Fruit fly (Drosophila melanogaster) whole organism, embryonic: ENCODE results near the gene CG16953.
A peak's percentile ranks its signal among the peaks of the same experiment; 100 is the strongest.

Experiments
- BEAF-32 ChIP-seq: fragments of 200-800 bp; sonication (Bioruptor generic); optimal IDR thresholded peaks from 3 replicates; lab custom pipeline; 2017; ENCODE audit warnings: missing biosample characterization, missing genetic modification characterization, mild to moderate bottlenecking, moderate library complexity, missing genetic modification reagents
- BtbVII ChIP-seq: fragments of 200-800 bp; sonication (Bioruptor generic); optimal IDR thresholded peaks from 3 replicates; lab custom pipeline; 2017; ENCODE audit warnings: missing biosample characterization, mild to moderate bottlenecking, missing genetic modification characterization
- C15 ChIP-seq: fragments of 200-800 bp; sonication (Bioruptor generic); IDR thresholded peaks from 3 replicates; pipeline ENCODE4 v1.3.6; 2022; ENCODE audit warnings: missing biosample characterization, missing genetic modification characterization
- CG10565 ChIP-seq: fragments of 200-800 bp; sonication (Bioruptor generic); optimal IDR thresholded peaks from 3 replicates; lab custom pipeline; 2016; ENCODE audit warnings: missing biosample characterization, mild to moderate bottlenecking, missing genetic modification characterization
- CG10959 ChIP-seq: fragments of 200-800 bp; sonication (Bioruptor generic); IDR thresholded peaks from 2 replicates; pipeline ENCODE4 v1.3.6; 2022; ENCODE audit warnings: missing biosample characterization, missing genetic modification characterization
- CG12071 ChIP-seq: fragments of 200-800 bp; sonication (Bioruptor generic); optimal IDR thresholded peaks from 3 replicates; lab custom pipeline; 2018; ENCODE audit warnings: missing biosample characterization, mild to moderate bottlenecking, missing genetic modification characterization
- CG14014 ChIP-seq: fragments of 200-800 bp; sonication (Bioruptor generic); IDR thresholded peaks from 2 replicates; pipeline ENCODE4 v1.3.6; 2022; ENCODE audit warnings: missing biosample characterization, missing genetic modification characterization
- CG15269 ChIP-seq: fragments of 200-800 bp; sonication (Bioruptor generic); optimal IDR thresholded peaks from 2 replicates; lab custom pipeline; 2018; ENCODE audit warnings: missing biosample characterization, mild to moderate bottlenecking, missing genetic modification characterization, moderate library complexity
- CG1602 ChIP-seq: fragments of 200-800 bp; sonication (Bioruptor generic); optimal IDR thresholded peaks from 3 replicates; lab custom pipeline; 2016; ENCODE audit warnings: missing biosample characterization, missing genetic modification characterization
- CG16815 ChIP-seq: fragments of 200-800 bp; sonication (Bioruptor generic); optimal IDR thresholded peaks from 3 replicates; lab custom pipeline; 2017; ENCODE audit warnings: missing biosample characterization, mild to moderate bottlenecking, missing genetic modification characterization
- CG17568 ChIP-seq: fragments of 200-800 bp; sonication (Bioruptor generic); optimal IDR thresholded peaks from 2 replicates; lab custom pipeline; 2018; ENCODE audit warnings: missing biosample characterization, mild to moderate bottlenecking, missing genetic modification characterization, moderate library complexity
- CG2120 ChIP-seq: fragments of 200-800 bp; sonication (Bioruptor generic); optimal IDR thresholded peaks from 3 replicates; lab custom pipeline; 2016; ENCODE audit warnings: missing biosample characterization, missing genetic modification characterization
- CG33213 ChIP-seq: fragments of 200-800 bp; sonication (Bioruptor generic); optimal IDR thresholded peaks from 3 replicates; lab custom pipeline; 2016; ENCODE audit warnings: missing biosample characterization, missing genetic modification characterization
- CG3847 ChIP-seq: fragments of 200-800 bp; sonication (Bioruptor generic); IDR thresholded peaks from 2 replicates; pipeline ENCODE4 v1.3.6; 2022; ENCODE audit warnings: missing biosample characterization, missing genetic modification characterization
- CG6689 ChIP-seq: fragments of 200-800 bp; sonication (Bioruptor generic); IDR thresholded peaks from 2 replicates; pipeline ENCODE4 v1.3.6; 2022; ENCODE audit warnings: missing biosample characterization, missing genetic modification characterization
- CG6854 ChIP-seq: fragments of 200-800 bp; sonication (Bioruptor generic); optimal IDR thresholded peaks from 3 replicates; lab custom pipeline; 2017; ENCODE audit warnings: missing biosample characterization, mild to moderate bottlenecking, missing genetic modification characterization
- CG9437 ChIP-seq: fragments of 200-800 bp; sonication (Bioruptor generic); optimal IDR thresholded peaks from 2 replicates; lab custom pipeline; 2018; ENCODE audit warnings: missing biosample characterization, mild to moderate bottlenecking, missing genetic modification characterization
- CG9876 ChIP-seq: fragments of 200-800 bp; sonication (Bioruptor generic); optimal IDR thresholded peaks from 2 replicates; lab custom pipeline; 2016; ENCODE audit warnings: missing biosample characterization, missing genetic modification characterization
- D19B ChIP-seq: fragments of 200-800 bp; sonication (Bioruptor generic); optimal IDR thresholded peaks from 2 replicates; lab custom pipeline; 2017; ENCODE audit warnings: missing biosample characterization, mild to moderate bottlenecking, missing genetic modification characterization
- Drgx ChIP-seq: fragments of 200-800 bp; sonication (Bioruptor generic); IDR thresholded peaks from 2 replicates; pipeline ENCODE4 v1.3.6; 2022; ENCODE audit warnings: missing biosample characterization, missing genetic modification characterization
- Fer1 ChIP-seq: fragments of 200-800 bp; sonication (Bioruptor generic); optimal IDR thresholded peaks from 2 replicates; lab custom pipeline; 2017; ENCODE audit warnings: missing biosample characterization, mild to moderate bottlenecking, missing genetic modification characterization
- Hr51 ChIP-seq, 2 experiments: fragments of 200-800 bp; sonication (Bioruptor generic); optimal IDR thresholded peaks; 2 replicates in 1 of 2; 3 replicates in 1 of 2; lab custom pipeline; 2016 to 2018; ENCODE audit warnings: missing biosample characterization in 2 of 2, missing genetic modification characterization in 2 of 2, mild to moderate bottlenecking in 1 of 2, moderate library complexity in 1 of 2
- Neu2 ChIP-seq: fragments of 200-800 bp; sonication (Bioruptor generic); optimal IDR thresholded peaks from 3 replicates; lab custom pipeline; 2016; ENCODE audit warnings: missing biosample characterization, missing genetic modification characterization, borderline replicate concordance
- Nf-YB ChIP-seq: fragments of 200-800 bp; sonication (Bioruptor generic); optimal IDR thresholded peaks from 3 replicates; lab custom pipeline; 2019; ENCODE audit warnings: missing biosample characterization, mild to moderate bottlenecking, missing genetic modification characterization, moderate library complexity
- NfI ChIP-seq: fragments of 200-800 bp; sonication (Bioruptor generic); optimal IDR thresholded peaks from 3 replicates; lab custom pipeline; 2018; ENCODE audit warnings: missing biosample characterization, mild to moderate bottlenecking, missing genetic modification characterization, moderate library complexity
- Tbp ChIP-seq: fragments of >200 bp; optimal IDR thresholded peaks from 2 replicates; lab custom pipeline; 2018; ENCODE audit warnings: missing biosample characterization, missing genetic modification characterization
- al ChIP-seq: fragments of 200-800 bp; sonication (Bioruptor generic); IDR thresholded peaks from 2 replicates; pipeline ENCODE4 v1.3.6; 2022; ENCODE audit warnings: missing biosample characterization, missing genetic modification characterization
- amos ChIP-seq: fragments of 200-800 bp; sonication (Bioruptor generic); IDR thresholded peaks from 2 replicates; pipeline ENCODE4 v1.3.6; 2022; ENCODE audit warnings: missing biosample characterization, missing genetic modification characterization; ENCODE audit not compliant: partially characterized antibody
- aop ChIP-seq: fragments of 200-800 bp; sonication (Bioruptor generic); IDR thresholded peaks from 2 replicates; pipeline ENCODE4 v1.3.6; 2022; ENCODE audit warnings: missing biosample characterization, missing genetic modification characterization
- bsh ChIP-seq, 2 experiments: fragments of 200-800 bp; sonication (Bioruptor generic); optimal IDR thresholded peaks; 2 replicates each; lab custom pipeline; 2017 to 2018; ENCODE audit warnings: mild to moderate bottlenecking in 2 of 2, missing biosample characterization in 2 of 2, missing genetic modification characterization in 2 of 2, moderate library complexity in 1 of 2
- btn ChIP-seq: fragments of 200-800 bp; sonication (Bioruptor generic); optimal IDR thresholded peaks from 2 replicates; lab custom pipeline; 2016; ENCODE audit warnings: missing biosample characterization, missing genetic modification characterization
- cwo ChIP-seq: fragments of 200-800 bp; sonication (Bioruptor generic); optimal IDR thresholded peaks from 3 replicates; lab custom pipeline; 2017; ENCODE audit warnings: missing biosample characterization, missing genetic modification characterization, mild to moderate bottlenecking, moderate library complexity, missing genetic modification reagents
- dimm ChIP-seq: fragments of 200-800 bp; sonication (Bioruptor generic); IDR thresholded peaks from 2 replicates; pipeline ENCODE4 v1.3.6; 2022; ENCODE audit warnings: missing biosample characterization, missing genetic modification characterization
- gsb ChIP-seq: fragments of 200-800 bp; sonication (Bioruptor generic); IDR thresholded peaks from 2 replicates; pipeline ENCODE4 v1.3.6; 2022; ENCODE audit warnings: missing biosample characterization, missing genetic modification characterization
- klu ChIP-seq: fragments of 200-800 bp; sonication (Bioruptor generic); IDR thresholded peaks from 2 replicates; pipeline ENCODE4 v1.3.6; 2022; ENCODE audit warnings: missing biosample characterization, missing genetic modification characterization
- kni ChIP-seq: fragments of 200-800 bp; sonication (Bioruptor generic); optimal IDR thresholded peaks from 3 replicates; lab custom pipeline; 2017; ENCODE audit warnings: mild to moderate bottlenecking, missing biosample characterization, missing genetic modification reagents, missing genetic modification characterization
- lab ChIP-seq: fragments of 200-800 bp; sonication (Bioruptor generic); optimal IDR thresholded peaks from 3 replicates; lab custom pipeline; 2017; ENCODE audit warnings: missing biosample characterization, missing genetic modification characterization, mild to moderate bottlenecking, moderate library complexity, missing genetic modification reagents
- lov ChIP-seq, 2 experiments: fragments of 200-800 bp in 1 of 2; fragments of >200 bp in 1 of 2; sonication (Bioruptor generic) in 1 of 2; IDR thresholded peaks in 1 of 2; optimal IDR thresholded peaks in 1 of 2; 2 replicates in 1 of 2; 3 replicates in 1 of 2; pipeline versions ENCODE4 v1.3.6 to Lab custom; 2017 to 2022; ENCODE audit warnings: missing biosample characterization in 1 of 2, missing genetic modification characterization in 1 of 2
- maf-S ChIP-seq: fragments of 200-800 bp; sonication (Bioruptor generic); optimal IDR thresholded peaks from 2 replicates; lab custom pipeline; 2016; ENCODE audit warnings: missing biosample characterization, missing genetic modification characterization
- odd ChIP-seq: fragments of 200-800 bp; sonication (Bioruptor generic); optimal IDR thresholded peaks from 2 replicates; lab custom pipeline; 2017; ENCODE audit warnings: missing biosample characterization, mild to moderate bottlenecking, missing genetic modification characterization
- pan ChIP-seq, 4 experiments: fragments of >200 bp in 3 of 4; fragments of 200-800 bp in 1 of 4; sonication (Bioruptor generic) in 1 of 4; optimal IDR thresholded peaks in 3 of 4; IDR thresholded peaks in 1 of 4; 2 replicates each; pipeline versions ENCODE4 v1.3.6 to Lab custom; 2017 to 2022; ENCODE audit warnings: missing biosample characterization in 2 of 4, missing genetic modification characterization in 2 of 4, mixed read lengths in 1 of 4
- sens ChIP-seq: fragments of 200-800 bp; sonication (Bioruptor generic); peaks from one replicate; lab custom pipeline; 2016; ENCODE audit warnings: missing biosample characterization, missing genetic modification characterization
- tna ChIP-seq: fragments of 200-800 bp; sonication (Bioruptor generic); IDR thresholded peaks from 2 replicates; pipeline ENCODE4 v1.3.6; 2022; ENCODE audit warnings: missing biosample characterization, missing genetic modification characterization; ENCODE audit not compliant: partially characterized antibody
- toy ChIP-seq: fragments of 200-800 bp; sonication (Bioruptor generic); IDR thresholded peaks from 2 replicates; pipeline ENCODE4 v1.3.6; 2022; ENCODE audit warnings: missing biosample characterization, missing genetic modification characterization
- trem ChIP-seq: fragments of 200-800 bp; optimal IDR thresholded peaks from 3 replicates; lab custom pipeline; 2019; ENCODE audit warnings: missing biosample characterization, mild to moderate bottlenecking, missing genetic modification characterization, moderate library complexity
- ttk ChIP-seq: fragments of 200-800 bp; sonication (Bioruptor generic); IDR thresholded peaks from 2 replicates; pipeline ENCODE4 v2.1.2; 2022; ENCODE audit warnings: missing biosample characterization, missing genetic modification characterization
- usp ChIP-seq: fragments of >200 bp; optimal IDR thresholded peaks from 2 replicates; lab custom pipeline; 2017; ENCODE audit warnings: missing biosample characterization, missing genetic modification characterization
- z ChIP-seq: fragments of 200-800 bp; sonication (Bioruptor generic); IDR thresholded peaks from 3 replicates; pipeline ENCODE4 v1.3.6; 2022; ENCODE audit warnings: missing biosample characterization, missing genetic modification characterization

CG16953 gene

dm6 chr3R:20549855-20550603, 35.6 kb downstream of the CG16953 start (continued):
- TF ChIP-seq CG17568 (GFP tag; lab: Kevin White, UChicago) (peak; percentile 74), D19B (GFP tag; lab: Kevin White, UChicago) (peak; percentile 64), klu (GFP tag; lab: Robert Waterston, UW) (peak; percentile 71), dimm (GFP tag; lab: Robert Waterston, UW) (peak; percentile 50), NfI (GFP tag; lab: Kevin White, UChicago) (peak; percentile 88), cwo (peak; percentile 92), Fer1 (GFP tag; lab: Kevin White, UChicago) (peak; percentile 92), usp (GFP tag; lab: Kevin White, UChicago) (no peak), Nf-YB (GFP tag; lab: Kevin White, UChicago) (peak; percentile 54), al (peak; percentile 75), pan (optimal IDR thresholded peaks at IDR 0.05; lab: Kevin White, UChicago) (no peak), pan (GFP tag; optimal IDR thresholded peaks at IDR 0.05 in 1 of 2, IDR thresholded peaks at IDR 0.05 in 1 of 2) (peak in 1 of 2 experiments; percentile 77), Tbp (no peak), CG3847 (peak; percentile 81), trem (tag; lab: Kevin White, UChicago) (peak; percentile 81), Hr51 (GFP tag; optimal IDR thresholded peaks at IDR 0.05; lab: Kevin White, UChicago) (peak; percentile 37 to 89), CG16815 (peak; percentile 87), CG12071 (GFP tag; lab: Kevin White, UChicago) (peak; percentile 66), CG2120 (GFP tag; lab: Kevin White, UChicago) (peak; percentile 83), CG1602 (GFP tag; lab: Kevin White, UChicago) (peak; percentile 81), CG15269 (tag; lab: Kevin White, UChicago) (peak; percentile 92), C15 (peak; percentile 78; the same call in 2 of the 3 replicates), tna (GFP tag; lab: Robert Waterston, UW) (no peak), ttk (GFP tag; lab: Robert Waterston, UW) (peak; percentile 77), CG9437 (peak; percentile 71), BtbVII (peak; percentile 79), toy (peak; percentile 69; the same call in 1 of the 2 replicates), Neu2 (no peak), CG6689 (GFP tag; lab: Robert Waterston, UW) (peak; percentile 89), CG33213 (GFP tag; lab: Kevin White, UChicago) (no peak), CG10959 (GFP tag; lab: Robert Waterston, UW) (peak; percentile 82), CG6854 (GFP tag; lab: Kevin White, UChicago) (peak; percentile 76), odd (GFP tag; lab: Kevin White, UChicago) (peak; percentile 81), aop (GFP tag; lab: Robert Waterston, UW) (no peak), amos (GFP tag; lab: Robert Waterston, UW) (peak; percentile 32; the same call in 1 of the 2 replicates), bsh (GFP tag; optimal IDR thresholded peaks at IDR 0.05; lab: Kevin White, UChicago) (peak; percentile 76 to 91), lab (peak; percentile 92), gsb (peak; percentile 84), kni (GFP tag; lab: Kevin White, UChicago) (no peak), CG14014 (peak; percentile 85), CG9876 (GFP tag; lab: Kevin White, UChicago) (no peak), maf-S (GFP tag; lab: Kevin White, UChicago) (no peak), btn (no peak), Drgx (GFP tag; lab: Robert Waterston, UW) (peak; percentile 78), z (GFP tag; lab: Robert Waterston, UW) (0 out of 3 replicates have a peak, but pooled peaks have one; percentile 4), sens (GFP tag; lab: Kevin White, UChicago) (peak; percentile 91), lov (optimal IDR thresholded peaks at IDR 0.05; lab: Kevin White, UChicago) (no peak), lov (GFP tag; IDR thresholded peaks at IDR 0.05; lab: Robert Waterston, UW) (no peak), BEAF-32 (no peak), CG10565 (GFP tag; lab: Kevin White, UChicago) (peak; percentile 25)
